Fruit fly (Drosophila melanogaster) whole organism, embryonic: Measurements from ENCODE around the gene Srrm234.

Experiments
- Bdp1 ChIP-seq: fragments of 200-800 bp; sonication (Bioruptor generic); optimal IDR thresholded peaks from 3 replicates; lab custom pipeline; 2016; ENCODE audit warnings: missing biosample characterization, missing genetic modification characterization
- C15 ChIP-seq: fragments of 200-800 bp; sonication (Bioruptor generic); IDR thresholded peaks from 3 replicates; pipeline ENCODE4 v1.3.6; 2022; ENCODE audit warnings: missing biosample characterization, missing genetic modification characterization
- CG10431 ChIP-seq: fragments of 200-800 bp; sonication (Bioruptor generic); optimal IDR thresholded peaks from 3 replicates; lab custom pipeline; 2018; ENCODE audit warnings: missing biosample characterization, mild to moderate bottlenecking, missing genetic modification characterization
- CG12219 ChIP-seq: fragments of 200-800 bp; sonication (Bioruptor generic); optimal IDR thresholded peaks from 3 replicates; lab custom pipeline; 2018; ENCODE audit warnings: missing biosample characterization, mild to moderate bottlenecking, missing genetic modification characterization
- CG13624 ChIP-seq: fragments of 200-800 bp; sonication (Bioruptor generic); optimal IDR thresholded peaks from 2 replicates; lab custom pipeline; 2016; ENCODE audit warnings: missing biosample characterization, missing genetic modification characterization
- CG13894 ChIP-seq: fragments of 200-800 bp; sonication (Bioruptor generic); optimal IDR thresholded peaks from 3 replicates; lab custom pipeline; 2018; ENCODE audit warnings: missing biosample characterization, mild to moderate bottlenecking, missing genetic modification characterization, moderate library complexity
- CG14667 ChIP-seq: fragments of 200-800 bp; sonication (Bioruptor generic); IDR thresholded peaks from 2 replicates; pipeline ENCODE4 v1.3.6; 2022; ENCODE audit warnings: missing biosample characterization, missing genetic modification characterization
- CG16813 ChIP-seq: fragments of 200-800 bp; sonication (Bioruptor generic); IDR thresholded peaks from 3 replicates; pipeline ENCODE4 v1.3.6; 2022; ENCODE audit warnings: missing biosample characterization, missing genetic modification characterization; ENCODE audit not compliant: partially characterized antibody
- CG16863 ChIP-seq: fragments of 200-800 bp; sonication (Bioruptor generic); optimal IDR thresholded peaks from 3 replicates; lab custom pipeline; 2016; ENCODE audit warnings: missing biosample characterization, missing genetic modification characterization
- CG17361 ChIP-seq: fragments of 200-800 bp; sonication (Bioruptor generic); IDR thresholded peaks from 3 replicates; pipeline ENCODE4 v1.3.6; 2022; ENCODE audit warnings: missing biosample characterization, missing genetic modification characterization
- CG18011 ChIP-seq: fragments of 200-800 bp; sonication (Bioruptor generic); optimal IDR thresholded peaks from 2 replicates; lab custom pipeline; 2017; ENCODE audit warnings: missing biosample characterization, missing genetic modification characterization, mild to moderate bottlenecking, moderate library complexity, missing genotype
- CG18599 ChIP-seq: fragments of 200-800 bp; sonication (Bioruptor generic); optimal IDR thresholded peaks from 3 replicates; lab custom pipeline; 2017; ENCODE audit warnings: missing biosample characterization, missing genetic modification characterization, mild to moderate bottlenecking, moderate library complexity, missing genetic modification reagents
- CG18619 ChIP-seq: fragments of 200-800 bp; sonication (Bioruptor generic); optimal IDR thresholded peaks from 3 replicates; lab custom pipeline; 2017; ENCODE audit warnings: missing biosample characterization, mild to moderate bottlenecking, missing genetic modification characterization
- CG2120 ChIP-seq: fragments of 200-800 bp; sonication (Bioruptor generic); optimal IDR thresholded peaks from 3 replicates; lab custom pipeline; 2016; ENCODE audit warnings: missing biosample characterization, missing genetic modification characterization
- CG2202 ChIP-seq: fragments of 200-800 bp; sonication (Bioruptor generic); optimal IDR thresholded peaks from 2 replicates; lab custom pipeline; 2018; ENCODE audit warnings: missing biosample characterization, mild to moderate bottlenecking, missing genetic modification characterization
- CG30020 ChIP-seq: fragments of 200-800 bp; optimal IDR thresholded peaks from 2 replicates; lab custom pipeline; 2019; ENCODE audit warnings: missing biosample characterization, mild to moderate bottlenecking, missing genetic modification characterization, moderate library complexity
- CG30403 ChIP-seq: fragments of 200-800 bp; sonication (Bioruptor generic); optimal IDR thresholded peaks from 3 replicates; lab custom pipeline; 2016; ENCODE audit warnings: missing biosample characterization, missing genetic modification characterization
- CG31388 ChIP-seq: fragments of 200-800 bp; sonication (Bioruptor generic); optimal IDR thresholded peaks from 2 replicates; lab custom pipeline; 2016; ENCODE audit warnings: missing biosample characterization, missing genetic modification characterization
- CG33213 ChIP-seq: fragments of 200-800 bp; sonication (Bioruptor generic); optimal IDR thresholded peaks from 3 replicates; lab custom pipeline; 2016; ENCODE audit warnings: missing biosample characterization, missing genetic modification characterization
- CG34224 ChIP-seq: fragments of 200-800 bp; sonication (Bioruptor generic); IDR thresholded peaks from 3 replicates; pipeline ENCODE4 v1.3.6; 2022; ENCODE audit warnings: missing biosample characterization, missing genetic modification characterization; ENCODE audit not compliant: partially characterized antibody
- CG34422 ChIP-seq: fragments of 200-800 bp; sonication (Bioruptor generic); IDR thresholded peaks from 3 replicates; pipeline ENCODE4 v1.3.6; 2022; ENCODE audit warnings: missing biosample characterization, missing genetic modification characterization
- CG42726 ChIP-seq: fragments of 200-800 bp; sonication (Bioruptor generic); IDR thresholded peaks from 2 replicates; pipeline ENCODE4 v1.3.6; 2022; ENCODE audit warnings: missing biosample characterization, missing genetic modification characterization; ENCODE audit not compliant: partially characterized antibody
- CG5180 ChIP-seq: fragments of 200-800 bp; sonication (Bioruptor generic); optimal IDR thresholded peaks from 3 replicates; lab custom pipeline; 2017; ENCODE audit warnings: missing biosample characterization, missing genetic modification characterization, mild to moderate bottlenecking, moderate library complexity, missing genetic modification reagents
- CG6683 ChIP-seq: fragments of 200-800 bp; sonication (Bioruptor generic); optimal IDR thresholded peaks from 2 replicates; lab custom pipeline; 2017; ENCODE audit warnings: missing biosample characterization, mild to moderate bottlenecking, missing genetic modification characterization, missing genetic modification reagents
- CG7556 ChIP-seq: fragments of 200-800 bp; sonication (Bioruptor generic); optimal IDR thresholded peaks from 2 replicates; lab custom pipeline; 2017; ENCODE audit warnings: missing biosample characterization, mild to moderate bottlenecking, missing genetic modification characterization
- D19B ChIP-seq: fragments of 200-800 bp; sonication (Bioruptor generic); optimal IDR thresholded peaks from 2 replicates; lab custom pipeline; 2017; ENCODE audit warnings: missing biosample characterization, mild to moderate bottlenecking, missing genetic modification characterization
- Doc2 ChIP-seq: fragments of 200-800 bp; sonication (Bioruptor generic); IDR thresholded peaks from 2 replicates; pipeline ENCODE4 v1.3.6; 2022; ENCODE audit warnings: missing biosample characterization, missing genetic modification characterization
- Drgx ChIP-seq: fragments of 200-800 bp; sonication (Bioruptor generic); IDR thresholded peaks from 2 replicates; pipeline ENCODE4 v1.3.6; 2022; ENCODE audit warnings: missing biosample characterization, missing genetic modification characterization
- E2f2 ChIP-seq: fragments of 200-800 bp; sonication (Bioruptor generic); IDR thresholded peaks from 2 replicates; pipeline ENCODE4 v1.3.6; 2022; ENCODE audit warnings: missing biosample characterization, missing genetic modification characterization
- Hey ChIP-seq: fragments of 200-800 bp; sonication (Bioruptor generic); optimal IDR thresholded peaks from 3 replicates; lab custom pipeline; 2018; ENCODE audit warnings: missing biosample characterization, mild to moderate bottlenecking, missing genetic modification characterization
- HmgD ChIP-seq: fragments of 200-800 bp; sonication (Bioruptor generic); optimal IDR thresholded peaks from 3 replicates; lab custom pipeline; 2016; ENCODE audit warnings: missing biosample characterization, missing genetic modification characterization
- Lhr ChIP-seq: fragments of 200-800 bp; sonication (Bioruptor generic); optimal IDR thresholded peaks from 3 replicates; lab custom pipeline; 2017; ENCODE audit warnings: mild to moderate bottlenecking, missing biosample characterization, missing genetic modification reagents, missing genetic modification characterization
- Stat92E ChIP-seq, 3 experiments: fragments of >200 bp in 2 of 3; fragments of 200-800 bp in 1 of 3; sonication (Bioruptor generic) in 1 of 3; optimal IDR thresholded peaks; 2 replicates each; lab custom pipeline; 2017 to 2019; ENCODE audit warnings: missing biosample characterization in 3 of 3, missing genetic modification characterization in 3 of 3, mild to moderate bottlenecking in 1 of 3, moderate library complexity in 1 of 3
- abd-A ChIP-seq: fragments of 200-800 bp; sonication (Bioruptor generic); optimal IDR thresholded peaks from 3 replicates; lab custom pipeline; 2019; ENCODE audit warnings: missing biosample characterization, mild to moderate bottlenecking, missing genetic modification characterization, moderate library complexity
- bbx ChIP-seq: fragments of 200-800 bp; sonication (Bioruptor generic); IDR thresholded peaks from 2 replicates; pipeline ENCODE4 v1.3.6; 2022; ENCODE audit warnings: missing biosample characterization, missing genetic modification characterization; ENCODE audit not compliant: partially characterized antibody
- dm ChIP-seq: fragments of 200-800 bp; sonication (Bioruptor generic); optimal IDR thresholded peaks from 3 replicates; lab custom pipeline; 2016; ENCODE audit warnings: missing biosample characterization, missing genetic modification characterization
- eve ChIP-seq, 2 experiments: fragments of >200 bp; optimal IDR thresholded peaks; 2 replicates each; lab custom pipeline; 2017; ENCODE audit warnings: missing biosample characterization in 2 of 2, missing genetic modification characterization in 2 of 2
- fd64A ChIP-seq: fragments of 200-800 bp; sonication (Bioruptor generic); optimal IDR thresholded peaks from 3 replicates; lab custom pipeline; 2018; ENCODE audit warnings: missing biosample characterization, mild to moderate bottlenecking, missing genetic modification characterization
- gcm2 ChIP-seq: fragments of 200-800 bp; sonication (Bioruptor generic); optimal IDR thresholded peaks from 2 replicates; lab custom pipeline; 2016; ENCODE audit warnings: missing biosample characterization, missing genetic modification characterization
- gsb ChIP-seq: fragments of 200-800 bp; sonication (Bioruptor generic); IDR thresholded peaks from 2 replicates; pipeline ENCODE4 v1.3.6; 2022; ENCODE audit warnings: missing biosample characterization, missing genetic modification characterization
- h ChIP-seq: fragments of >200 bp; optimal IDR thresholded peaks from 2 replicates; lab custom pipeline; 2017
- ham ChIP-seq: fragments of 200-800 bp; sonication (Bioruptor generic); IDR thresholded peaks from 2 replicates; pipeline ENCODE4 v1.3.6; 2022; ENCODE audit warnings: missing biosample characterization, missing genetic modification characterization
- odd ChIP-seq: fragments of 200-800 bp; sonication (Bioruptor generic); optimal IDR thresholded peaks from 2 replicates; lab custom pipeline; 2017; ENCODE audit warnings: missing biosample characterization, mild to moderate bottlenecking, missing genetic modification characterization
- org-1 ChIP-seq: fragments of 200-800 bp; sonication (Bioruptor generic); optimal IDR thresholded peaks from 2 replicates; lab custom pipeline; 2017; ENCODE audit warnings: missing biosample characterization, missing genetic modification characterization
- peb ChIP-seq: fragments of 200-800 bp; sonication (Bioruptor generic); IDR thresholded peaks from 2 replicates; pipeline ENCODE4 v1.3.6; 2022; ENCODE audit warnings: missing biosample characterization, missing genetic modification characterization
- ranshi ChIP-seq: fragments of 200-800 bp; sonication (Bioruptor generic); IDR thresholded peaks from 2 replicates; pipeline ENCODE4 v1.3.6; 2022; ENCODE audit warnings: missing biosample characterization, missing genetic modification characterization
- schlank ChIP-seq: fragments of 200-800 bp; sonication (Bioruptor generic); optimal IDR thresholded peaks from 2 replicates; lab custom pipeline; 2018; ENCODE audit warnings: missing biosample characterization, mild to moderate bottlenecking, missing genetic modification characterization
- ssp ChIP-seq: fragments of 200-800 bp; sonication (Bioruptor generic); IDR thresholded peaks from 2 replicates; pipeline ENCODE4 v1.3.6; 2022; ENCODE audit warnings: missing biosample characterization, missing genetic modification characterization
- tna ChIP-seq: fragments of 200-800 bp; sonication (Bioruptor generic); IDR thresholded peaks from 2 replicates; pipeline ENCODE4 v1.3.6; 2022; ENCODE audit warnings: missing biosample characterization, missing genetic modification characterization; ENCODE audit not compliant: partially characterized antibody
- tup ChIP-seq: fragments of 200-800 bp; sonication (Bioruptor generic); optimal IDR thresholded peaks from 2 replicates; lab custom pipeline; 2016; ENCODE audit warnings: missing biosample characterization, mild to moderate bottlenecking, missing genetic modification characterization, moderate library complexity
- unc-4 ChIP-seq: fragments of 200-800 bp; sonication (Bioruptor generic); IDR thresholded peaks from 2 replicates; pipeline ENCODE4 v1.3.6; 2022; ENCODE audit warnings: missing biosample characterization, missing genetic modification characterization; ENCODE audit not compliant: partially characterized antibody

The Srrm234 gene

DNA sequence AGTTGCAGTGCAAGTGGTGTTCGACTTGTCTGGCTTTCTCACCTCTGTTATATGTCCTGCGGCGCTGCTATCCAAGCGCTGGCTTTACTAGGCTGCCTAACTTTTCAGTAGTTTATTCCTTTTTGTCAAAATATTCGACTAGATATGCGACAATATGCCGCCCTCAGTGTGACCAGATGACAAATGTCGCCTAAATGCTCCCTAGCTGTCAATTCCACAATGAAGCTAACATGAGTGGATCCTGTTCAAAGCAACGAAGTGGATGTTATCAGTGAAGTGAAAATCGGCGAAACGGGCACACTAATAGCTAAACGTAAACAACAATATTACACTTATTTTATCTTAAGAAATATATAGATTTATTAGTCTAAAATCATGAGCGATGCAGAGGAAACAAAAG lies at the start of gene Srrm234, which contains the start of gene CG7974 (continued):
- TF ChIP-seq odd (GFP tag; lab: Kevin White, UChicago) (no peak), gcm2 (GFP tag; lab: Kevin White, UChicago) (no peak), org-1 (no peak), CG16813 (GFP tag; lab: Robert Waterston, UW) (no peak), E2f2 (GFP tag; lab: Robert Waterston, UW) (peak; percentile 55), peb (GFP tag; lab: Robert Waterston, UW) (no peak), CG18619 (GFP tag; lab: Kevin White, UChicago) (no peak), ham (no peak), dm (GFP tag; lab: Kevin White, UChicago) (no peak), unc-4 (GFP tag; lab: Robert Waterston, UW) (0 out of 2 replicates have a peak, but pooled peaks have one; percentile 19), CG5180 (GFP tag; lab: Kevin White, UChicago) (no peak), CG2120 (GFP tag; lab: Kevin White, UChicago) (no peak), abd-A (tag; lab: Kevin White, UChicago) (no peak), CG7556 (GFP tag; lab: Kevin White, UChicago) (no peak), CG6683 (GFP tag; lab: Kevin White, UChicago) (no peak), CG18011 (no peak), CG42726 (no peak), Lhr (peak; percentile 5), HmgD (GFP tag; lab: Kevin White, UChicago) (no peak), CG12219 (GFP tag; lab: Kevin White, UChicago) (no peak), CG17361 (no peak), CG30403 (GFP tag; lab: Kevin White, UChicago) (no peak), h (lab: Kevin White, UChicago) (no peak), CG14667 (GFP tag; lab: Robert Waterston, UW) (no peak), schlank (tag; lab: Kevin White, UChicago) (no peak), Bdp1 (GFP tag; lab: Kevin White, UChicago) (no peak), CG34422 (GFP tag; lab: Robert Waterston, UW) (no peak), ranshi (no peak), CG18599 (GFP tag; lab: Kevin White, UChicago) (no peak), CG13624 (GFP tag; lab: Kevin White, UChicago) (no peak), CG33213 (GFP tag; lab: Kevin White, UChicago) (no peak), gsb (no peak), Doc2 (GFP tag; lab: Robert Waterston, UW) (no peak), tup (GFP tag; lab: Kevin White, UChicago) (no peak), bbx (peak; percentile 32; the same call in 1 of the 2 replicates), CG2202 (tag; lab: Kevin White, UChicago) (no peak), CG16863 (GFP tag; lab: Kevin White, UChicago) (no peak), C15 (GFP tag; lab: Robert Waterston, UW) (no peak), eve (GFP tag; optimal IDR thresholded peaks at IDR 0.05; lab: Kevin White, UChicago) (no peak), CG30020 (no peak), CG13894 (no peak), Drgx (GFP tag; lab: Robert Waterston, UW) (no peak), D19B (GFP tag; lab: Kevin White, UChicago) (no peak), CG10431 (GFP tag; lab: Kevin White, UChicago) (no peak), tna (GFP tag; lab: Robert Waterston, UW) (no peak), Hey (tag; lab: Kevin White, UChicago) (no peak), Stat92E (GFP tag; optimal IDR thresholded peaks at IDR 0.05; lab: Kevin White, UChicago) (no peak), ssp (no peak), fd64A (no peak), CG31388 (GFP tag; lab: Kevin White, UChicago) (no peak), CG34224 (GFP tag; lab: Robert Waterston, UW) (peak; percentile 36; the same call in 1 of the 3 replicates)
